Fruit fly (Drosophila melanogaster): ENCODE measurements around the gene CG1523.

- TF ChIP-seq CTCF (optimal IDR thresholded peaks at IDR 0.05) (no peak), CG8478 (optimal IDR thresholded peaks at IDR 0.05) (no peak)
These were observed 26.0 kb upstream of the CG1523 start for dm6 chr3R:28845377-28845876.
